Worm (Caenorhabditis elegans) whole organism, L1 larva: ENCODE measurements around the gene ZC504.1.

Experiments
- C34B4.2 ChIP-seq: sonication (generic microtip); optimal IDR thresholded peaks from 2 replicates; lab custom pipeline; 2017; ENCODE audit warnings: mild to moderate bottlenecking, missing genetic modification characterization, missing compliant biosample characterization
- ceh-90 ChIP-seq: sonication (generic microtip); optimal IDR thresholded peaks from 2 replicates; lab custom pipeline; 2016; ENCODE audit warnings: missing genetic modification characterization, missing compliant biosample characterization
- ces-1 ChIP-seq: fragments of 150-350 bp; optimal IDR thresholded peaks from 2 replicates; lab custom pipeline; 2014; ENCODE audit warnings: missing biosample characterization, missing genetic modification reagents, missing genetic modification characterization
- elt-2 ChIP-seq: sonication (generic microtip); optimal IDR thresholded peaks from 2 replicates; lab custom pipeline; 2016; ENCODE audit warnings: missing genetic modification characterization, mild to moderate bottlenecking, inconsistent platforms, missing compliant biosample characterization, missing genetic modification reagents
- grh-1 ChIP-seq: fragments of 200-800 bp; sonication (Bioruptor generic); IDR thresholded peaks from 2 replicates; pipeline ENCODE4 v1.3.6; 2022; ENCODE audit warnings: missing genetic modification reagents, missing genetic modification characterization, missing compliant biosample characterization
- unc-62 ChIP-seq: fragments of 150-350 bp; optimal IDR thresholded peaks from 2 replicates; lab custom pipeline; 2014; ENCODE audit warnings: missing biosample characterization, missing genetic modification reagents, missing genetic modification characterization
- xbp-1 ChIP-seq: sonication (generic microtip); optimal IDR thresholded peaks from 2 replicates; lab custom pipeline; 2016; ENCODE audit warnings: missing genetic modification characterization, missing compliant biosample characterization
- zag-1 ChIP-seq: fragments of 150-350 bp; optimal IDR thresholded peaks from 2 replicates; lab custom pipeline; 2014; ENCODE audit warnings: missing biosample characterization, missing genetic modification characterization

DNA sequence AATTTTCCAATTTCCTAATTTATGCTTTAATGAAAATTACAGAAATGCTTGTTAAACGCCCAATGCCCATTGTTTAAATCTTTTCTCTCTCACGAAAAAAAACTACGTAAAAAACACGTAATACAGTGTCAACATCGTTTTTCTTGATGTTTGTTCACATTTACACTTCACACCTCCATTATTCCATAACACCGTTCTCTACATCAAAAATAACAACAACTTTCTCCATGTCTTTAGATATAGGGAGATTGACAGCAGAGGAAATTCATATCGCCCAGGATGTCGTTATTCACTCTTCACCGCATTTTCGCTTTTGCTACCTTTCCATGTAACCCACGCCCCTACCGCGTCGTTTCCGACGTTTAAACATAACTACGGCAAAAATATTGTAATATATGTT is 48.9 kb upstream of the ZC504.1 start, which contains the start of gene efhc-1:
- TF ChIP-seq elt-2 (tag; lab: Kevin White, UChicago): no peak
- TF ChIP-seq ceh-90 (tag; lab: Kevin White, UChicago): no peak
- TF ChIP-seq zag-1 (tag; lab: Kevin White, UChicago): no peak
- TF ChIP-seq xbp-1: no peak
- TF ChIP-seq unc-62 (GFP tag; lab: Kevin White, UChicago): no peak
- TF ChIP-seq C34B4.2 (tag; lab: Kevin White, UChicago): no peak
- TF ChIP-seq ces-1 (GFP tag; lab: Kevin White, UChicago): no peak
- no peak for TF ChIP-seq grh-1
